Worm (Caenorhabditis elegans) whole organism, L4 larva: ENCODE results near the gene nhr-115.

Source experiments
- F10B5.3 ChIP-seq: sonication (generic microtip); optimal IDR thresholded peaks from 2 replicates; lab custom pipeline; 2016; ENCODE audit warnings: mild to moderate bottlenecking, missing genetic modification characterization, missing compliant biosample characterization
- F37D6.2 ChIP-seq: sonication (generic microtip); optimal IDR thresholded peaks from 2 replicates; lab custom pipeline; 2016; ENCODE audit warnings: mild to moderate bottlenecking, missing genetic modification characterization, missing compliant biosample characterization
- F49E8.2 ChIP-seq: sonication (generic microtip); optimal IDR thresholded peaks from 2 replicates; lab custom pipeline; 2016; ENCODE audit warnings: missing compliant biosample characterization, mild to moderate bottlenecking, missing genetic modification characterization, borderline replicate concordance
- T26A8.4 ChIP-seq: fragments of 200-800 bp; sonication (Bioruptor generic); IDR thresholded peaks from 2 replicates; pipeline ENCODE4 v1.3.6; 2022; ENCODE audit warnings: missing genetic modification characterization, missing compliant biosample characterization
- ZK546.5 ChIP-seq, 2 experiments: sonication (generic microtip); optimal IDR thresholded peaks; 2 replicates each; lab custom pipeline; 2017; ENCODE audit warnings: missing biosample characterization in 2 of 2, missing genetic modification characterization in 2 of 2
- aha-1 ChIP-seq: fragments of 150-350 bp; peaks from one replicate; lab custom pipeline; 2014; ENCODE audit warnings: missing biosample characterization, missing genetic modification characterization
- ceh-62 ChIP-seq: sonication (generic microtip); optimal IDR thresholded peaks from 2 replicates; lab custom pipeline; 2017; ENCODE audit warnings: missing biosample characterization, missing genetic modification characterization
- ceh-82 ChIP-seq: sonication (generic microtip); optimal IDR thresholded peaks from 2 replicates; lab custom pipeline; 2017; ENCODE audit warnings: missing biosample characterization, missing genetic modification characterization
- dmd-6 ChIP-seq: fragments of 200-800 bp; sonication (Bioruptor generic); IDR thresholded peaks from 2 replicates; pipeline ENCODE4 v1.3.6; 2022; ENCODE audit warnings: missing genetic modification reagents, missing genetic modification characterization, missing compliant biosample characterization
- dve-1 ChIP-seq: sonication (generic microtip); optimal IDR thresholded peaks from 2 replicates; lab custom pipeline; 2017; ENCODE audit warnings: antibody characterized with exemption, mild to moderate bottlenecking, missing genetic modification characterization, missing compliant biosample characterization; ENCODE audit not compliant: insufficient read depth
- egl-43 ChIP-seq: fragments of 200-800 bp; sonication (Bioruptor generic); IDR thresholded peaks from 2 replicates; pipeline ENCODE4 v1.3.6; 2022; ENCODE audit warnings: missing genetic modification reagents, missing genetic modification characterization, missing compliant biosample characterization
- hif-1 ChIP-seq, 2 experiments: sonication (generic microtip); optimal IDR thresholded peaks; 2 replicates each; lab custom pipeline; 2016 to 2017; ENCODE audit warnings: missing compliant biosample characterization in 2 of 2, missing genetic modification characterization in 2 of 2, missing genetic modification reagents in 2 of 2, missing genotype in 2 of 2, mild to moderate bottlenecking in 1 of 2
- lin-13 ChIP-seq: fragments of 150-350 bp; optimal IDR thresholded peaks from 2 replicates; lab custom pipeline; 2014; ENCODE audit warnings: missing biosample characterization, missing genetic modification reagents, missing genetic modification characterization
- lin-29 ChIP-seq: fragments of 200-800 bp; sonication (Bioruptor generic); IDR thresholded peaks from 2 replicates; pipeline ENCODE4 v1.3.6; 2022; ENCODE audit warnings: missing genetic modification reagents, missing genetic modification characterization, missing compliant biosample characterization
- madf-9 ChIP-seq: fragments of 200-800 bp; sonication (Bioruptor generic); conservative IDR thresholded peaks from 2 replicates; pipeline ENCODE4 v1.3.6; 2022; ENCODE audit warnings: missing genetic modification reagents, missing genetic modification characterization, missing compliant biosample characterization
- mes-2 ChIP-seq: sonication (generic microtip); optimal IDR thresholded peaks from 2 replicates; lab custom pipeline; 2016; ENCODE audit warnings: missing genotype, mild to moderate bottlenecking, missing genetic modification characterization, missing compliant biosample characterization; ENCODE audit not compliant: poor library complexity, severe bottlenecking
- mxl-3 ChIP-seq: fragments of 200-800 bp; sonication (Bioruptor generic); optimal IDR thresholded peaks from 2 replicates; lab custom pipeline; 2018; ENCODE audit warnings: mild to moderate bottlenecking, missing genetic modification characterization, missing compliant biosample characterization
- nhr-111 ChIP-seq: fragments of 200-800 bp; sonication (Bioruptor generic); optimal IDR thresholded peaks from 2 replicates; lab custom pipeline; 2018; ENCODE audit warnings: mild to moderate bottlenecking, missing genetic modification characterization, missing compliant biosample characterization
- nhr-48 ChIP-seq: sonication (generic microtip); optimal IDR thresholded peaks from 2 replicates; lab custom pipeline; 2016; ENCODE audit warnings: mild to moderate bottlenecking, missing genetic modification characterization, missing compliant biosample characterization
- nhr-77 ChIP-seq: fragments of 150-350 bp; optimal IDR thresholded peaks from 2 replicates; lab custom pipeline; 2014; ENCODE audit warnings: missing biosample characterization, missing genetic modification characterization
- php-3 ChIP-seq: fragments of 200-800 bp; sonication (Bioruptor generic); IDR thresholded peaks from 2 replicates; pipeline ENCODE4 v1.3.6; 2022; ENCODE audit warnings: missing genetic modification reagents, missing genetic modification characterization, missing compliant biosample characterization
- pqm-1 ChIP-seq: sonication (generic microtip); optimal IDR thresholded peaks from 2 replicates; lab custom pipeline; 2017; ENCODE audit warnings: missing biosample characterization, missing genetic modification characterization
- saeg-2 ChIP-seq: fragments of 200-800 bp; sonication (Bioruptor generic); IDR thresholded peaks from 2 replicates; pipeline ENCODE4 v1.3.6; 2022; ENCODE audit warnings: missing genetic modification reagents, missing genetic modification characterization, missing compliant biosample characterization
- set-16 ChIP-seq: fragments of 200-800 bp; sonication (Bioruptor generic); IDR thresholded peaks from 2 replicates; pipeline ENCODE4 v1.3.6; 2022; ENCODE audit warnings: missing genetic modification reagents, missing genetic modification characterization, missing compliant biosample characterization
- skn-1 ChIP-seq: fragments of 150-350 bp; optimal IDR thresholded peaks from 2 replicates; lab custom pipeline; 2014; ENCODE audit warnings: missing biosample characterization, missing genetic modification characterization
- snpc-1.2 ChIP-seq: fragments of 200-800 bp; sonication (Bioruptor generic); IDR thresholded peaks from 2 replicates; pipeline ENCODE4 v1.3.6; 2022; ENCODE audit warnings: missing genetic modification reagents, missing genetic modification characterization, missing compliant biosample characterization
- snpc-4 ChIP-seq: fragments of 150-350 bp; optimal IDR thresholded peaks from 2 replicates; lab custom pipeline; 2014; ENCODE audit warnings: missing biosample characterization, missing genetic modification characterization
- tag-97 ChIP-seq: fragments of 200-800 bp; sonication (Bioruptor generic); IDR thresholded peaks from 2 replicates; pipeline ENCODE4 v1.3.6; 2022; ENCODE audit warnings: missing genetic modification characterization, missing compliant biosample characterization
- unc-130 ChIP-seq: sonication (generic microtip); optimal IDR thresholded peaks from 2 replicates; lab custom pipeline; 2016; ENCODE audit warnings: missing genetic modification reagents, missing genetic modification characterization, missing compliant biosample characterization
- unc-39 ChIP-seq: sonication (generic microtip); optimal IDR thresholded peaks from 2 replicates; lab custom pipeline; 2017; ENCODE audit warnings: missing biosample characterization, missing genetic modification characterization
- unc-62 ChIP-seq, 3 experiments: fragments of 150-350 bp in 1 of 3; sonication (generic microtip); optimal IDR thresholded peaks in 2 of 3; peaks in 1 of 3; 1 replicate in 1 of 3; 2 replicates in 2 of 3; lab custom pipeline; 2014 to 2017; ENCODE audit warnings: missing biosample characterization in 3 of 3, missing genetic modification characterization in 3 of 3, missing genetic modification reagents in 3 of 3, missing genotype in 1 of 3
- zag-1 ChIP-seq: fragments of 150-350 bp; optimal IDR thresholded peaks from 2 replicates; lab custom pipeline; 2014; ENCODE audit warnings: missing biosample characterization, missing genetic modification characterization
- zfp-2 ChIP-seq: sonication (generic microtip); optimal IDR thresholded peaks from 2 replicates; lab custom pipeline; 2016; ENCODE audit warnings: mild to moderate bottlenecking, missing genetic modification characterization, missing compliant biosample characterization
- zfp-3 ChIP-seq: fragments of 200-800 bp; sonication (Bioruptor generic); conservative IDR thresholded peaks from 2 replicates; pipeline ENCODE4 v1.3.6; 2022; ENCODE audit warnings: missing genetic modification reagents, missing genetic modification characterization, missing compliant biosample characterization
- ztf-7 ChIP-seq: fragments of 150-350 bp; optimal IDR thresholded peaks from 2 replicates; lab custom pipeline; 2014; ENCODE audit warnings: missing biosample characterization, missing genetic modification characterization

The nhr-115 gene

DNA sequence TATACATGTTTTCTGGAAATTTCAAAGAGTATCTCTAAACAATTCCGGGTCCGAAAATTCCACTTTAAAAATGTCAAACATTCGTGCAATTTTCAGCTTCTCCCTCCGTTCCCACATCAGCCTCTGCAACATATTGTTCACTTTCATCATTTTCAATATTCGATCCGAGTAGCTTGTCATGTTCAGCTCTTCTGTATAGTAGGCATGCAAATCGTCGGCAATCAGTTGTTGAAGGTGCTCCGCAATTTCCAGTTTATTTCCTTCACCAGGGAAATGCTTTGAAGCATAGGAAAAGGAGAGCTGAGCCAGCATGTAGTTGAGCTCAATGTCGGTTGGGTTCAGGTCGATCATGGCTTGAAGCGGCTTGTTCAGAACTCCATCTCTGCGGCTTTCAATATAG, 27.4 kb upstream of the nhr-115 start:
- no peak for TF ChIP-seq saeg-2
- no peak for TF ChIP-seq zag-1 (tag; lab: Kevin White, UChicago)
- TF ChIP-seq lin-13 (GFP tag; lab: Kevin White, UChicago), result no peak
- no peak for TF ChIP-seq php-3 (GFP tag; lab: Robert Waterston, UW)
- TF ChIP-seq mxl-3 (GFP tag; lab: Kevin White, UChicago), result no peak
- peak; percentile 38 for TF ChIP-seq aha-1
- TF ChIP-seq skn-1 (tag; lab: Kevin White, UChicago), result no peak
- TF ChIP-seq pqm-1 (tag; lab: Kevin White, UChicago), result no peak
- no peak for TF ChIP-seq zfp-2 (tag; lab: Kevin White, UChicago)
- no peak for TF ChIP-seq egl-43 (GFP tag; lab: Robert Waterston, UW)
- no peak for TF ChIP-seq nhr-48
- TF ChIP-seq set-16 (GFP tag; lab: Robert Waterston, UW), result no peak
- TF ChIP-seq madf-9 (GFP tag; lab: Robert Waterston, UW), result no peak
- TF ChIP-seq unc-62 (GFP tag; optimal IDR thresholded peaks at IDR 0.05 in 1 of 2; lab: Kevin White, UChicago), result peak in 1 of 2 experiments; percentile 59
- TF ChIP-seq unc-62 (tag; optimal IDR thresholded peaks at IDR 0.05; lab: Kevin White, UChicago), result no peak

DNA sequence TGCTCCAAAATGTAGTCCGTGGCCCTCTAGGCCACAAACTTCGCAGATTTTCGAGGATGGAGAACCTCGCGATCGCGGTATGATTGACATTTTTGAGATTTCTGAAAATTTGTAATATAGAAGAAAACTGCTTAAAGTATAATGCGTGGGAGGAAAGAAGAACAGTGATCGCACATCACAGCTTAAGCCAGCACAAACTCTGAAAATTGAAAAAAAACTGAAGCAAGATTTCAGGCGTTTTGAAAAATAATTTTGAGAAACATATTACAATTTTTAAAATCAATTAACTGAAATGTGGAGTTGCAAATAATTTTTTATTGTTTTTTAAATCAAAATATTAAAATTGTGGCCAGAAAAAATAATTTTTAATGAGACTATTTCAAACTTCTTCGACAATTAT, 25.4 kb upstream of the nhr-115 start, which contains the start of gene nhr-275:
nhr-275 (minus strand) TSS at position 101 of the 400 bp plus-strand sequence.
- no peak for TF ChIP-seq unc-39 (tag; lab: Kevin White, UChicago)
- no peak for TF ChIP-seq lin-29
- no peak for TF ChIP-seq unc-130 (GFP tag; lab: Kevin White, UChicago)
- TF ChIP-seq F37D6.2 (tag; lab: Kevin White, UChicago), result no peak
- no peak for TF ChIP-seq snpc-1.2 (GFP tag; lab: Robert Waterston, UW)
- no peak for TF ChIP-seq F10B5.3 (tag; lab: Kevin White, UChicago)
- no peak for TF ChIP-seq zfp-3 (GFP tag; lab: Robert Waterston, UW)
- no peak for TF ChIP-seq mes-2
- no peak for TF ChIP-seq ceh-62 (tag; lab: Kevin White, UChicago)
- no peak for TF ChIP-seq tag-97 (GFP tag; lab: Robert Waterston, UW)
- no peak for TF ChIP-seq nhr-48
- TF ChIP-seq snpc-4 (tag; lab: Kevin White, UChicago), result no peak
- no peak for TF ChIP-seq T26A8.4 (GFP tag; lab: Robert Waterston, UW)
- TF ChIP-seq dmd-6 (GFP tag; lab: Robert Waterston, UW), result no peak
- no peak for TF ChIP-seq ZK546.5 (tag; optimal IDR thresholded peaks at IDR 0.05; lab: Kevin White, UChicago)
- no peak for TF ChIP-seq F49E8.2 (tag; lab: Kevin White, UChicago)
- no peak for TF ChIP-seq ztf-7 (tag; lab: Kevin White, UChicago)
- TF ChIP-seq nhr-111 (GFP tag; lab: Kevin White, UChicago), result no peak
- no peak for TF ChIP-seq ceh-82 (tag; lab: Kevin White, UChicago)
- TF ChIP-seq nhr-77 (tag; lab: Kevin White, UChicago), result no peak
- TF ChIP-seq, all 104 proteins: peak for 0

DNA sequence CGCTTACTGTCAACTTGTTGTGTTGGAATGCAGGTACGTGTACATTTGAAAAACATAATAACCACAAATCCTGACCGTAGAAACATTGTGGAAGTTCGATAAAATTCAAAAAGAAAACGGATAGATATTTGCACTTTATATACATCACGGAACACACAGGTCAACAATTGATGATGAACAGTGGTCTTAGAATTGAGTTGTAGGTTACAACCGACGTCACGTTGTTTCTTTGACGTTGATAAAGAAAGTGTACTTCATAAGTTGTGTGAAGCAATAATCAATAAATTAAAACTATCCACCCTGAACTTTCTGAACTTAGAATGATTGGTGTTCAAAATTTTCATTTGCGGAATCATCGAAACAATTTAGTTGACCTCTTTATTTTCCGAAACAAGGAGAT, 20.6 kb upstream of the nhr-115 start, which contains the start of gene Y5H2A.1:
Y5H2A.1 (minus strand) TSS at position 101 of the 400 bp plus-strand sequence.
- no peak for TF ChIP-seq dve-1 (tag; lab: Kevin White, UChicago)

- no peak for TF ChIP-seq hif-1 (tag; optimal IDR thresholded peaks at IDR 0.05; lab: Kevin White, UChicago)
- peak in 1 of 2 experiments; percentile 86 for TF ChIP-seq unc-62 (GFP tag; optimal IDR thresholded peaks at IDR 0.05 in 1 of 2; lab: Kevin White, UChicago)
- TF ChIP-seq unc-62 (tag; optimal IDR thresholded peaks at IDR 0.05; lab: Kevin White, UChicago), result no peak
Observed at ce11 chrV:2274253-2274892, 18.0 kb upstream of the nhr-115 start, which contains the start of the genes Y5H2A.4 and abu-4. Y5H2A.4 (minus strand) TSS chrV:2274353. abu-4 (plus strand) TSS chrV:2274842.
